Fruit fly (Drosophila melanogaster) whole organism, embryonic: Measurements from ENCODE around the gene CG31627.

Experiments used
- Aef1 ChIP-seq: fragments of 200-800 bp; sonication (Bioruptor generic); IDR thresholded peaks from 3 replicates; pipeline ENCODE4 v1.3.6; 2022; ENCODE audit warnings: missing biosample characterization, missing genetic modification characterization
- Awh ChIP-seq: fragments of 200-800 bp; sonication (Bioruptor generic); IDR thresholded peaks from 2 replicates; pipeline ENCODE4, ENCODE4 v1.3.6; 2022; ENCODE audit warnings: missing biosample characterization, missing genetic modification characterization
- CG10654 ChIP-seq: fragments of 200-800 bp; sonication (Bioruptor generic); optimal IDR thresholded peaks from 2 replicates; lab custom pipeline; 2016; ENCODE audit warnings: missing biosample characterization, missing genetic modification characterization
- CG11247 ChIP-seq: fragments of 200-800 bp; sonication (Bioruptor generic); IDR thresholded peaks from 2 replicates; pipeline ENCODE4 v1.3.6; 2022; ENCODE audit warnings: missing biosample characterization, missing genetic modification characterization
- CG11723 ChIP-seq: fragments of 200-800 bp; sonication (Bioruptor generic); optimal IDR thresholded peaks from 2 replicates; lab custom pipeline; 2017; ENCODE audit warnings: missing biosample characterization, mild to moderate bottlenecking, missing genetic modification characterization
- CG12391 ChIP-seq: fragments of 200-800 bp; sonication (Bioruptor generic); optimal IDR thresholded peaks from 3 replicates; lab custom pipeline; 2018; ENCODE audit warnings: missing biosample characterization, mild to moderate bottlenecking, missing genetic modification characterization, moderate library complexity
- CG15479 ChIP-seq: fragments of 200-800 bp; sonication (Bioruptor generic); optimal IDR thresholded peaks from 3 replicates; lab custom pipeline; 2019; ENCODE audit warnings: missing biosample characterization, mild to moderate bottlenecking, missing genetic modification characterization, moderate library complexity
- CG15601 ChIP-seq: fragments of 200-800 bp; sonication (Bioruptor generic); optimal IDR thresholded peaks from 3 replicates; lab custom pipeline; 2019; ENCODE audit warnings: missing biosample characterization, mild to moderate bottlenecking, missing genetic modification characterization, moderate library complexity
- CG16779 ChIP-seq: fragments of 200-800 bp; sonication (Bioruptor generic); IDR thresholded peaks from 2 replicates; pipeline ENCODE4 v1.3.6; 2022; ENCODE audit warnings: missing biosample characterization, missing genetic modification characterization
- CG3407 ChIP-seq: fragments of 200-800 bp; sonication (Bioruptor generic); optimal IDR thresholded peaks from 2 replicates; lab custom pipeline; 2018; ENCODE audit warnings: missing biosample characterization, mild to moderate bottlenecking, missing genetic modification characterization
- CG34376 ChIP-seq: fragments of 200-800 bp; sonication (Bioruptor generic); optimal IDR thresholded peaks from 2 replicates; lab custom pipeline; 2018; ENCODE audit warnings: missing biosample characterization, mild to moderate bottlenecking, missing genetic modification characterization
- CG34422 ChIP-seq: fragments of 200-800 bp; sonication (Bioruptor generic); IDR thresholded peaks from 3 replicates; pipeline ENCODE4 v1.3.6; 2022; ENCODE audit warnings: missing biosample characterization, missing genetic modification characterization
- CG3995 ChIP-seq: fragments of 200-800 bp; sonication (Bioruptor generic); optimal IDR thresholded peaks from 3 replicates; lab custom pipeline; 2016; ENCODE audit warnings: missing biosample characterization, missing genetic modification characterization
- CG4360 ChIP-seq: fragments of 200-800 bp; sonication (Bioruptor generic); IDR thresholded peaks from 2 replicates; pipeline ENCODE4 v1.3.6; 2022; ENCODE audit warnings: missing biosample characterization, missing genetic modification characterization
- CG43689 ChIP-seq: fragments of 200-800 bp; sonication (Bioruptor generic); IDR thresholded peaks from 2 replicates; pipeline ENCODE4 v1.3.6; 2022; ENCODE audit warnings: missing biosample characterization, missing genetic modification characterization
- CG4424 ChIP-seq: fragments of 200-800 bp; sonication (Bioruptor generic); optimal IDR thresholded peaks from 3 replicates; lab custom pipeline; 2016; ENCODE audit warnings: missing biosample characterization, missing genetic modification characterization
- CG7928 ChIP-seq: fragments of 200-800 bp; sonication (Bioruptor generic); optimal IDR thresholded peaks from 2 replicates; lab custom pipeline; 2017; ENCODE audit warnings: missing biosample characterization, mild to moderate bottlenecking, missing genetic modification characterization
- CG9215 ChIP-seq: fragments of 200-800 bp; sonication (Bioruptor generic); IDR thresholded peaks from 2 replicates; pipeline ENCODE4 v1.3.6; 2022; ENCODE audit warnings: missing biosample characterization, missing genetic modification characterization
- HLH3B ChIP-seq: fragments of 200-800 bp; sonication (Bioruptor generic); IDR thresholded peaks from 2 replicates; pipeline ENCODE4 v1.3.6; 2022; ENCODE audit warnings: missing biosample characterization, missing genetic modification characterization
- HmgZ ChIP-seq: fragments of 200-800 bp; sonication (Bioruptor generic); optimal IDR thresholded peaks from 2 replicates; lab custom pipeline; 2018; ENCODE audit warnings: missing biosample characterization, mild to moderate bottlenecking, missing genetic modification characterization
- Hr78 ChIP-seq, 2 experiments: fragments of 200-800 bp in 1 of 2; fragments of >200 bp in 1 of 2; sonication (Bioruptor generic) in 1 of 2; optimal IDR thresholded peaks; 2 replicates each; lab custom pipeline; 2017 to 2019; ENCODE audit warnings: missing biosample characterization in 2 of 2, missing genetic modification characterization in 2 of 2, mild to moderate bottlenecking in 1 of 2, moderate library complexity in 1 of 2
- MBD-R2 ChIP-seq: fragments of 200-800 bp; sonication (Bioruptor generic); IDR thresholded peaks from 2 replicates; pipeline ENCODE4 v1.3.6; 2022; ENCODE audit warnings: missing biosample characterization, missing genetic modification characterization
- NC2α ChIP-seq: fragments of 200-800 bp; sonication (Bioruptor generic); optimal IDR thresholded peaks from 2 replicates; lab custom pipeline; 2016; ENCODE audit warnings: missing biosample characterization, missing genetic modification characterization
- Pdp1 ChIP-seq, 2 experiments: fragments of 200-800 bp; sonication (Bioruptor generic); optimal IDR thresholded peaks; 3 replicates each; lab custom pipeline; 2016; ENCODE audit warnings: missing biosample characterization in 2 of 2, missing genetic modification characterization in 2 of 2, mild to moderate bottlenecking in 1 of 2, moderate library complexity in 1 of 2
- Sox102F ChIP-seq: fragments of 200-800 bp; sonication (Bioruptor generic); optimal IDR thresholded peaks from 2 replicates; lab custom pipeline; 2018; ENCODE audit warnings: missing biosample characterization, mild to moderate bottlenecking, missing genetic modification characterization, moderate library complexity
- Trl ChIP-seq, 3 experiments: fragments of >200 bp in 2 of 3; fragments of 200-800 bp in 1 of 3; sonication (Bioruptor generic) in 1 of 3; optimal IDR thresholded peaks; 2 replicates in 1 of 3; 3 replicates in 2 of 3; lab custom pipeline; 2016 to 2017; ENCODE audit warnings: missing biosample characterization in 1 of 3, missing genetic modification characterization in 1 of 3
- ab ChIP-seq: fragments of 200-800 bp; sonication (Bioruptor generic); optimal IDR thresholded peaks from 2 replicates; lab custom pipeline; 2016; ENCODE audit warnings: missing biosample characterization, missing genetic modification characterization
- bigmax ChIP-seq: fragments of 200-800 bp; sonication (Bioruptor generic); optimal IDR thresholded peaks from 2 replicates; lab custom pipeline; 2018; ENCODE audit warnings: missing biosample characterization, mild to moderate bottlenecking, missing genetic modification characterization
- cg ChIP-seq: fragments of 200-800 bp; sonication (Bioruptor generic); optimal IDR thresholded peaks from 3 replicates; lab custom pipeline; 2019; ENCODE audit warnings: missing biosample characterization, mild to moderate bottlenecking, missing genetic modification characterization, moderate library complexity
- chinmo ChIP-seq: fragments of 200-800 bp; sonication (Bioruptor generic); IDR thresholded peaks from 4 replicates; pipeline ENCODE4 v1.3.6; 2022; ENCODE audit warnings: missing biosample characterization, missing genetic modification characterization; ENCODE audit not compliant: partially characterized antibody
- crol ChIP-seq: fragments of 200-800 bp; sonication (Bioruptor generic); IDR thresholded peaks from 2 replicates; pipeline ENCODE4 v1.3.6; 2022; ENCODE audit warnings: missing biosample characterization, missing genetic modification characterization
- dm ChIP-seq: fragments of 200-800 bp; sonication (Bioruptor generic); optimal IDR thresholded peaks from 3 replicates; lab custom pipeline; 2016; ENCODE audit warnings: missing biosample characterization, missing genetic modification characterization
- exex ChIP-seq: fragments of 200-800 bp; sonication (Bioruptor generic); optimal IDR thresholded peaks from 4 replicates; lab custom pipeline; 2018; ENCODE audit warnings: missing biosample characterization, mild to moderate bottlenecking, missing genetic modification characterization, moderate library complexity
- hb ChIP-seq: fragments of 200-800 bp; sonication (Bioruptor generic); IDR thresholded peaks from 3 replicates; pipeline ENCODE4 v1.3.6; 2022; ENCODE audit warnings: missing biosample characterization, missing genetic modification characterization; ENCODE audit not compliant: partially characterized antibody
- kni ChIP-seq: fragments of 200-800 bp; sonication (Bioruptor generic); optimal IDR thresholded peaks from 3 replicates; lab custom pipeline; 2017; ENCODE audit warnings: mild to moderate bottlenecking, missing biosample characterization, missing genetic modification reagents, missing genetic modification characterization
- pfk ChIP-seq: fragments of 200-800 bp; sonication (Bioruptor generic); optimal IDR thresholded peaks from 2 replicates; lab custom pipeline; 2018; ENCODE audit warnings: missing biosample characterization, mild to moderate bottlenecking, missing genetic modification characterization, moderate library complexity
- phol ChIP-seq: fragments of 200-800 bp; sonication (Bioruptor generic); optimal IDR thresholded peaks from 3 replicates; lab custom pipeline; 2018; ENCODE audit warnings: missing biosample characterization, mild to moderate bottlenecking, missing genetic modification characterization, moderate library complexity
- pnt ChIP-seq: fragments of 200-800 bp; sonication (Bioruptor generic); optimal IDR thresholded peaks from 3 replicates; lab custom pipeline; 2016; ENCODE audit warnings: missing biosample characterization, missing genetic modification characterization
- sens-2 ChIP-seq: fragments of 200-800 bp; sonication (Bioruptor generic); IDR thresholded peaks from 2 replicates; pipeline ENCODE4 v1.3.6; 2022; ENCODE audit warnings: missing biosample characterization, missing genetic modification characterization
- stc ChIP-seq: fragments of 200-800 bp; sonication (Bioruptor generic); IDR thresholded peaks from 2 replicates; pipeline ENCODE4 v1.3.6; 2022; ENCODE audit warnings: missing biosample characterization, missing genetic modification characterization
- vvl ChIP-seq: fragments of 200-800 bp; sonication (Bioruptor generic); IDR thresholded peaks from 2 replicates; pipeline ENCODE4 v1.3.6; 2022; ENCODE audit warnings: missing biosample characterization, missing genetic modification characterization
- zfh1 ChIP-seq: fragments of 200-800 bp; sonication (Bioruptor generic); IDR thresholded peaks from 3 replicates; pipeline ENCODE4 v1.3.6; 2022; ENCODE audit warnings: missing biosample characterization, missing genetic modification characterization

Gene CG31627

dm6 chr2L:21169160-21169624 is 3.8 kb upstream of the CG31627 start (continued):
- TF ChIP-seq CG11247 (GFP tag; lab: Robert Waterston, UW) (no peak), zfh1 (GFP tag; lab: Robert Waterston, UW) (0 out of 3 replicates have a peak, but pooled peaks have one; percentile 27), Awh (GFP tag; lab: Robert Waterston, UW) (no peak), CG9215 (GFP tag; lab: Robert Waterston, UW) (no peak), CG34376 (GFP tag; lab: Kevin White, UChicago) (no peak)

DNA sequence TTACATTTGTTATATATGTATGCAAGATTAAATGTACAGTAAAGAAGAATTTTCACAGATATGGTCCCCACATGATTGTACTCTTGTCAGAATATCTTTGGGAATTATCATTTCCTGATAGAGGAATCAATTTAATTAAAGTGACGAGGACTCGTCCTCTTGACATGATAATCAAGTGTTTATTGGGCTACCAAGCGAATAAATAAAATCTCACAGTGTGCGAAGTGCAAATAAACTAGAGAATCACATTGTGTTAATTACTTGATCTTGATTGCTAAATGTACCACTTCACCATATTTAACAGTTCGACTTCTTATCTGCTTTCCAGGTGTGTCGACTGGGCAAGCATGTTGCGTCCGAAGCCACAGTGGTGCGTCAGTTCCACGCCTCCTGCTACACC is 3.2 kb upstream of the CG31627 start:
- no peak for TF ChIP-seq NC2α
- no peak for TF ChIP-seq CG3407 (GFP tag; lab: Kevin White, UChicago)
- no peak for TF ChIP-seq Sox102F (GFP tag; lab: Kevin White, UChicago)
- TF ChIP-seq CG43689, result no peak
- TF ChIP-seq exex (tag; lab: Kevin White, UChicago), result peak; percentile 83

dm6 chr2L:21178436-21179216 is 5.6 kb downstream of the CG31627 start:
- TF ChIP-seq Hr78 (GFP tag; optimal IDR thresholded peaks at IDR 0.05; lab: Kevin White, UChicago) (peak in 1 of 2 experiments; percentile 86), HLH3B (no peak), CG15601 (tag; lab: Kevin White, UChicago) (no peak), CG3995 (GFP tag; lab: Kevin White, UChicago) (no peak), CG7928 (GFP tag; lab: Kevin White, UChicago) (no peak), CG15479 (GFP tag; lab: Kevin White, UChicago) (peak; percentile 49), cg (peak; percentile 68), crol (GFP tag; lab: Robert Waterston, UW) (peak; percentile 82), sens-2 (GFP tag; lab: Robert Waterston, UW) (no peak), dm (GFP tag; lab: Kevin White, UChicago) (peak; percentile 84), Trl (optimal IDR thresholded peaks at IDR 0.05; lab: Kevin White, UChicago) (peak in 1 of 2 experiments; percentile 52), Trl (GFP tag; optimal IDR thresholded peaks at IDR 0.05; lab: Kevin White, UChicago) (no peak), Pdp1 (GFP tag; optimal IDR thresholded peaks at IDR 0.05; lab: Kevin White, UChicago) (peak in 1 of 2 experiments; percentile 93), chinmo (GFP tag; lab: Robert Waterston, UW) (0 out of 4 replicates have a peak, but pooled peaks have one; percentile 66), bigmax (GFP tag; lab: Kevin White, UChicago) (peak; percentile 58), CG4360 (GFP tag; lab: Robert Waterston, UW) (peak; percentile 73)

DNA sequence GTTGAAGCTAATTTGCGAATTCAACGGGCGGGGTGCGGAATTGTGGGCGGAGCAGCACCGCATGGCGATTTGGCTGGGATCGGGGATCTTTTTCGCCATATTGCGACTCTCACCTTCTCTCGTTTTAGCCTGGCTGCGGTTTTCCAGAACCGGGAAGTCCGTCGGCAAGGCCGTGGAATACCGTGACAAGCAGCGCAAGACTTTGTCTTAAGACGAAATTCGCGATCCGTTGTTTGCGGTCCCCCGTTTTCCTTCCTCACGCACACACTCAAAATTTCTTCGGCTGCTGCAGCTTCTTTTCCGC is 6.1 kb downstream of the CG31627 start:
- TF ChIP-seq CG34422 (GFP tag; lab: Robert Waterston, UW) (0 out of 3 replicates have a peak, but pooled peaks have one; percentile 33), MBD-R2 (GFP tag; lab: Robert Waterston, UW) (0 out of 2 replicates have a peak, but pooled peaks have one; percentile 6), cg (peak; percentile 56), stc (GFP tag; lab: Robert Waterston, UW) (no peak), hb (GFP tag; lab: Robert Waterston, UW) (0 out of 3 replicates have a peak, but pooled peaks have one; percentile 19)

DNA sequence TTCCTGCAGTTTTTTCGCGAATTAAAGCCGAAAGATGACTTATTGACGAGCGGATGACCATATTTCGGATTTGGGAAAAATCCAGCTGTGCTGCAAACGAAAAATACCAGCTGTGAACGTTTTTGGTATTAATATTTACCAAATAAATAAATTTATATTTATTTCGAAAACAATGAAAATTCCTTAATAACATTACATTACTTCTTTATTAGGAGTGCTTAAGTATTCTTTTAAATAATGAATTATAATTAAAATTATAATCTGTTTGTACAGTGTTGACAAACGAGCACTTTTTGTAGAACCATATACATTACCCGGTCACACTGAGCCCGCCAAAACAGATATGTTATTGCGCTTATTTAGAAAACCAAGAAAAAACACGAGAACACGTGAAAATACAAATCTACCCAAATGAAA is 6.6 kb downstream of the CG31627 start, which contains the start of the genes bur and Mcm10:
Gene bur (minus strand): TSS at position 69 of the 417 bp plus-strand sequence.
Gene Mcm10 (plus strand): TSS at position 319 of the 417 bp plus-strand sequence.
- TF ChIP-seq HmgZ, result no peak
- no peak for TF ChIP-seq kni (GFP tag; lab: Kevin White, UChicago)
- peak; percentile 6 for TF ChIP-seq CG4424 (GFP tag; lab: Kevin White, UChicago)
- TF ChIP-seq vvl (GFP tag; lab: Robert Waterston, UW), result no peak
- TF ChIP-seq CG11723, result no peak
- TF ChIP-seq CG16779 (GFP tag; lab: Robert Waterston, UW), result no peak
- TF ChIP-seq pfk (GFP tag; lab: Kevin White, UChicago), result no peak
- TF ChIP-seq ab, result no peak
- no peak for TF ChIP-seq CG10654 (GFP tag; lab: Kevin White, UChicago)
- no peak for TF ChIP-seq pnt (GFP tag; lab: Kevin White, UChicago)
- peak; percentile 65 for TF ChIP-seq CG12391 (tag; lab: Kevin White, UChicago)
- no peak for TF ChIP-seq Aef1 (GFP tag; lab: Robert Waterston, UW)
- TF ChIP-seq chinmo (GFP tag; lab: Robert Waterston, UW), result 0 out of 4 replicates have a peak, but pooled peaks have one; percentile 7
- TF ChIP-seq phol (tag; lab: Kevin White, UChicago), result peak; percentile 45
